Worm (Caenorhabditis elegans) whole organism, young adult: ENCODE data around the gene nsph-4.3.

ENCODE experiments used
- F23B12.7 ChIP-seq: sonication (generic microtip); optimal IDR thresholded peaks from 2 replicates; lab custom pipeline; 2017; ENCODE audit warnings: missing genetic modification characterization, mild to moderate bottlenecking, missing compliant biosample characterization, antibody characterized with exemption, moderate library complexity; ENCODE audit not compliant: insufficient read depth
- dpl-1 ChIP-seq: fragments of 150-350 bp; optimal IDR thresholded peaks from 2 replicates; lab custom pipeline; 2014; ENCODE audit warnings: missing biosample characterization, missing genetic modification reagents, missing genetic modification characterization
- ets-4 ChIP-seq: fragments of 200-800 bp; sonication (Bioruptor generic); optimal IDR thresholded peaks from 2 replicates; lab custom pipeline; 2018; ENCODE audit warnings: mild to moderate bottlenecking, missing genetic modification characterization, missing compliant biosample characterization
- lin-35 ChIP-seq, 3 experiments: fragments of 150-350 bp in 2 of 3; sonication (generic microtip) in 1 of 3; optimal IDR thresholded peaks; 2 replicates each; lab custom pipeline; 2014 to 2018; ENCODE audit warnings: missing biosample characterization in 3 of 3, missing genetic modification characterization in 3 of 3, missing genetic modification reagents in 3 of 3
- mcd-1 ChIP-seq: fragments of 200-800 bp; sonication (Bioruptor generic); IDR thresholded peaks from 2 replicates; pipeline ENCODE4 v1.3.6; 2022; ENCODE audit warnings: missing genetic modification reagents, missing genetic modification characterization, missing compliant biosample characterization
- nfya-2 ChIP-seq: fragments of 200-800 bp; sonication (Bioruptor generic); IDR thresholded peaks from 2 replicates; pipeline ENCODE4 v1.3.6; 2022; ENCODE audit warnings: missing genetic modification reagents, missing genetic modification characterization, missing compliant biosample characterization
- snpc-1.1 ChIP-seq: sonication (generic microtip); optimal IDR thresholded peaks from 2 replicates; lab custom pipeline; 2017; ENCODE audit warnings: missing genetic modification characterization, mild to moderate bottlenecking, missing compliant biosample characterization, antibody characterized with exemption, moderate library complexity, missing genotype, missing genetic modification reagents; ENCODE audit not compliant: insufficient read depth
- snpc-4 ChIP-seq, 5 experiments: fragments of 150-350 bp in 1 of 5; sonication (generic microtip) in 4 of 5; optimal IDR thresholded peaks; 2 replicates each; lab custom pipeline; 2014 to 2018; ENCODE audit warnings: missing genetic modification characterization in 5 of 5, missing biosample characterization in 3 of 5, antibody characterized with exemption in 2 of 5, mild to moderate bottlenecking in 2 of 5, missing compliant biosample characterization in 2 of 5, missing genotype in 2 of 5, moderate library complexity in 2 of 5, missing genetic modification reagents in 1 of 5
- unc-130 ChIP-seq: sonication (generic microtip); optimal IDR thresholded peaks from 2 replicates; lab custom pipeline; 2016; ENCODE audit warnings: missing genetic modification reagents, missing genetic modification characterization, missing compliant biosample characterization
- unc-62 ChIP-seq: fragments of 150-350 bp; optimal IDR thresholded peaks from 2 replicates; lab custom pipeline; 2014; ENCODE audit warnings: missing biosample characterization, missing genetic modification reagents, missing genetic modification characterization
- ztf-28 ChIP-seq: fragments of 200-800 bp; sonication (Bioruptor generic); IDR thresholded peaks from 2 replicates; pipeline ENCODE4 v1.3.6; 2022; ENCODE audit warnings: missing genetic modification reagents, missing genetic modification characterization, missing compliant biosample characterization

DNA sequence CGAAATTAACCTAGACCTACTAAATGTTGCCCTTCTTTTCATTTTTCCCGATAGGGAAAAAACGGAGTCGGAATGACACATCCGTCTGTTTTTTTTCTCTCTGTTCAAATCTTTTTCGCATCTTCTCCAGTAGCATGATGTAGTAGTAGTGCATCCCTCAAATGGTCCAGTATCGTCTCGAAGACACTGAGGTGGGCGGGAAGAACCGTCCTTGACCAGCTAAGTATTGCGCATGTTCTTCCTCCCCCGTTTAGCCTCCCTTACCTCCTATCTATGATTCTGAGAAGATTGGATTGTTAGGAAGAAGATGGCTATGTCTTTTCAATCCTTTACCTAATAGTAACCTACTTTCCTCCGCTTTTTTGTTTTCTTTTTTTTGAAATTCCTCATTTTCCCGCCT is 13.9 kb upstream of the nsph-4.3 start:
- TF ChIP-seq snpc-1.1 (tag; lab: Kevin White, UChicago) (no peak), ztf-28 (GFP tag; lab: Robert Waterston, UW) (no peak), mcd-1 (GFP tag; lab: Robert Waterston, UW) (no peak), nfya-2 (GFP tag; lab: Robert Waterston, UW) (no peak), unc-62 (GFP tag; lab: Kevin White, UChicago) (no peak), ets-4 (no peak), F23B12.7 (tag; lab: Kevin White, UChicago) (no peak), snpc-4 (GFP tag; optimal IDR thresholded peaks at IDR 0.05; lab: Kevin White, UChicago) (no peak), snpc-4 (tag; optimal IDR thresholded peaks at IDR 0.05; lab: Kevin White, UChicago) (no peak), lin-35 (GFP tag; optimal IDR thresholded peaks at IDR 0.05; lab: Kevin White, UChicago) (no peak), unc-130 (GFP tag; lab: Kevin White, UChicago) (no peak), dpl-1 (GFP tag; lab: Kevin White, UChicago) (no peak)
